Worm (Caenorhabditis elegans) whole organism, mixed stage, embryonic: ENCODE data around the gene acr-20.
"Not testable (repeated sequence)": the region's sequence is repeated elsewhere in the genome, so short reads cannot be mapped to it uniquely, and the experiment has no call there.

Experiments used
- elt-1 ChIP-seq: sonication (generic microtip); optimal IDR thresholded peaks from 2 replicates; lab custom pipeline; 2017; ENCODE audit warnings: missing genetic modification characterization, mild to moderate bottlenecking, missing compliant biosample characterization, antibody characterized with exemption, moderate library complexity, borderline replicate concordance; ENCODE audit not compliant: insufficient read depth
- flh-1 ChIP-seq: fragments of 200-800 bp; sonication (Bioruptor generic); optimal IDR thresholded peaks from 2 replicates; lab custom pipeline; 2018; ENCODE audit warnings: mild to moderate bottlenecking, missing genetic modification characterization, moderate library complexity, missing compliant biosample characterization
- nhr-2 ChIP-seq: fragments of 150-350 bp; optimal IDR thresholded peaks from 2 replicates; lab custom pipeline; 2014; ENCODE audit warnings: missing biosample characterization, missing genetic modification characterization
- snpc-4 ChIP-seq: fragments of 150-350 bp; optimal IDR thresholded peaks from 2 replicates; lab custom pipeline; 2014; ENCODE audit warnings: missing biosample characterization, missing genetic modification characterization
- unc-39 ChIP-seq: fragments of 150-350 bp; optimal IDR thresholded peaks from 2 replicates; lab custom pipeline; 2014; ENCODE audit warnings: missing biosample characterization, missing genetic modification characterization
- zip-8 ChIP-seq: fragments of 150-350 bp; optimal IDR thresholded peaks from 2 replicates; lab custom pipeline; 2014; ENCODE audit warnings: missing biosample characterization, missing genetic modification characterization

acr-20 gene

ce11 chrII:14346243-14346642 lies 31.5 kb downstream of the acr-20 start, which contains the start of gene Y54G11A.9:
TSS of gene Y54G11A.9 (minus strand) at chrII:14346438.
- TF ChIP-seq snpc-4, unc-39, nhr-2 (tag; lab: Kevin White, UChicago): not testable (repeated sequence)

DNA sequence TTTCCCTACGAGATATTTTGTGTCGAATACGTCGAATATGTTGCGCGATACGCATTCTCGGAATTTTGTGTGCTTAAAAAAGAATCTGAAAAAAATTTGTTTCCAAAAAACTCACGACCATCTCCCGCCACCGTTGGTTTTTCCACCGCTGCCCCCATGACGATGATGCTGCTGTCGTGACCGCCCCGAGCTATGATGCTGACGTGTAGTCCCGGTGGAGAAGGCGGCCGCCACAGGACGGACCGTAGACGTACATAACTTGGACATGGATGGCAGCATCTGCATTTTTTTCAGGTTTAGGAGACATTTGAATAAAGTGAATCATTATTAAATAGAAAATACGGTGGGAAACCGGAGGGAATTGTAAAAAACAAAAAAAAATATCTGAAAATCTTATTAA lies 33.5 kb downstream of the acr-20 start, which contains the start of gene ddl-3:
Gene ddl-3, minus strand, starts transcription at position 289 of the 400 bp plus-strand sequence.
- TF ChIP-seq flh-1 (GFP tag; lab: Kevin White, UChicago); elt-1 (tag; lab: Kevin White, UChicago); zip-8 (tag; lab: Kevin White, UChicago): not testable (repeated sequence)
